Worm (Caenorhabditis elegans): Measurements from ENCODE around the gene C01G5.4.

ce11 chrIV:6562039-6562438 lies 30.5 kb downstream of the C01G5.4 start:
- no peak for TF ChIP-seq unc-62 (GFP tag; optimal IDR thresholded peaks at IDR 0.05)
- no peak for TF ChIP-seq tbx-8 (GFP tag; optimal IDR thresholded peaks at IDR 0.05)
- TF ChIP-seq nhr-12 (tag; optimal IDR thresholded peaks at IDR 0.05) = no peak
- TF ChIP-seq sptf-1 (tag; optimal IDR thresholded peaks at IDR 0.05) = no peak
- TF ChIP-seq lsy-2 (tag; optimal IDR thresholded peaks at IDR 0.05) = no peak
- TF ChIP-seq pha-4 (tag; optimal IDR thresholded peaks at IDR 0.05) = no peak
- TF ChIP-seq blmp-1 (tag; optimal IDR thresholded peaks at IDR 0.05) = no peak
- no peak for TF ChIP-seq ztf-11 (tag; optimal IDR thresholded peaks at IDR 0.05)
- TF ChIP-seq lin-13 (tag; optimal IDR thresholded peaks at IDR 0.05) = no peak
- no peak for TF ChIP-seq nhr-237 (tag; optimal IDR thresholded peaks at IDR 0.05)
- no peak for TF ChIP-seq ceh-83 (GFP tag; optimal IDR thresholded peaks at IDR 0.05)
- TF ChIP-seq elt-1 (tag; optimal IDR thresholded peaks at IDR 0.05; ENCODE audit: borderline replicate concordance, insufficient read depth) = no peak
- no peak for TF ChIP-seq flh-1 (GFP tag; optimal IDR thresholded peaks at IDR 0.05)

Data from whole organism, mixed stage, embryonic.